Fruit fly (Drosophila melanogaster) whole organism, adult: Measurements from ENCODE around the gene Nup133.

Source experiments
- CG1620 ChIP-seq: fragments of 200-800 bp; sonication (Bioruptor generic); optimal IDR thresholded peaks from 2 replicates; lab custom pipeline; 2016; ENCODE audit warnings: missing biosample characterization, missing genetic modification characterization
- cic ChIP-seq: fragments of 200-800 bp; sonication (Bioruptor generic); optimal IDR thresholded peaks from 2 replicates; lab custom pipeline; 2017; ENCODE audit warnings: missing biosample characterization, mild to moderate bottlenecking, missing genetic modification characterization, moderate library complexity

- TF ChIP-seq CG1620 (no peak), cic (no peak)
Measured at dm6 chr3R:22733751-22734150, 43.3 kb downstream of the Nup133 start, which contains the start of gene Takl2.
